Fruit fly (Drosophila melanogaster): ENCODE measurements around the gene jigr1.

jigr1 gene

DNA sequence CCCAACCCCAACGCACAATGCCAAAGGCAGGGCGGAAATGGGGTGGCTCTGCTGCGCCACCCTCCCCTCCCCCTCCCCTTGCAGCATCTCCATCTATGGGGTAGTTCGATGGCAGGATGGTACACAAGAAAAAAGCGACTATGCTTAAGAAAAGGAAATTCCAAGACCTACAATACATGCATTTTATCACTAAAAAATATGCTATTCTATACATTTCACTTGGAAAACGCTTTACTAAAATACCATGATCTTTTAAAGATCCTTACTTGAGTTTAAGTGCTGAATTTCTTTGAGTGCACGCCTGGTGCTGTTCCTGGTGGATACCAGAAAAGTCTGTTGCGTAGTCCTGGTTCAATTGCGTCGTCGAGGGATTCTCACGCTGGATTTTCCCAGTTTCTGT, 6.6 kb upstream of the jigr1 start (continued):
- TF ChIP-seq pfk (GFP tag; optimal IDR thresholded peaks at IDR 0.05) (no peak), ato (GFP tag; IDR thresholded peaks at IDR 0.05; ENCODE audit: partially characterized antibody) (no peak), prd (optimal IDR thresholded peaks at IDR 0.05) (no peak), prd (GFP tag; IDR thresholded peaks at IDR 0.05) (peak; percentile 84), CG34376 (GFP tag; optimal IDR thresholded peaks at IDR 0.05) (peak; percentile 27), E2f2 (GFP tag; IDR thresholded peaks at IDR 0.05) (no peak; the same call in 1 of the 2 replicates), gcm (GFP tag; optimal IDR thresholded peaks at IDR 0.05) (peak; percentile 44), CG17186 (GFP tag; optimal IDR thresholded peaks at IDR 0.05) (no peak), Usf (GFP tag; optimal IDR thresholded peaks at IDR 0.05) (no peak), CG11085 (GFP tag; IDR thresholded peaks at IDR 0.05) (peak; percentile 44; the same call in 1 of the 2 replicates), CG1529 (GFP tag; optimal IDR thresholded peaks at IDR 0.05) (peak; percentile 45), Lim3 (GFP tag; IDR thresholded peaks at IDR 0.05) (no peak; the same call in 1 of the 2 replicates), CG9932 (GFP tag; IDR thresholded peaks at IDR 0.05) (peak; percentile 56), CG8281 (tag; optimal IDR thresholded peaks at IDR 0.05) (peak; percentile 37), CG12659 (GFP tag; optimal IDR thresholded peaks at IDR 0.05) (peak; percentile 54), CG18599 (GFP tag; optimal IDR thresholded peaks at IDR 0.05) (peak; percentile 90), Ets65A (GFP tag) (peak; percentile 92), trh (GFP tag; optimal IDR thresholded peaks at IDR 0.05) (no peak), Hmx (GFP tag; optimal IDR thresholded peaks at IDR 0.05) (no peak), sug (tag; optimal IDR thresholded peaks at IDR 0.05) (peak; percentile 29), Xbp1 (GFP tag; optimal IDR thresholded peaks at IDR 0.05) (peak; percentile 77), pzg (GFP tag; optimal IDR thresholded peaks at IDR 0.05) (no peak), Oaz (GFP tag; IDR thresholded peaks at IDR 0.05) (0 out of 2 replicates have a peak, but pooled peaks have one; percentile 11), CG1024 (GFP tag; IDR thresholded peaks at IDR 0.05) (peak; percentile 60), Dref (GFP tag; IDR thresholded peaks at IDR 0.05) (no peak), ATbp (GFP tag; optimal IDR thresholded peaks at IDR 0.05) (peak; percentile 72), CG14441 (GFP tag; IDR thresholded peaks at IDR 0.05) (peak; percentile 74), CG7745 (tag; optimal IDR thresholded peaks at IDR 0.05) (no peak), trem (tag; optimal IDR thresholded peaks at IDR 0.05) (peak; percentile 38), row (GFP tag; IDR thresholded peaks at IDR 0.05) (peak; percentile 82), bbx (GFP tag; IDR thresholded peaks at IDR 0.05; ENCODE audit: partially characterized antibody) (no peak), ac (GFP tag; optimal IDR thresholded peaks at IDR 0.05) (no peak), hbn (GFP tag; IDR thresholded peaks at IDR 0.05; ENCODE audit: partially characterized antibody) (no peak), gfzf (GFP tag; optimal IDR thresholded peaks at IDR 0.05) (no peak), Hmr (GFP tag; optimal IDR thresholded peaks at IDR 0.05) (peak; percentile 79), seq (GFP tag; IDR thresholded peaks at IDR 0.05) (peak; percentile 70), Fer3 (tag; optimal IDR thresholded peaks at IDR 0.05) (peak; percentile 70), eyg (GFP tag; optimal IDR thresholded peaks at IDR 0.05) (peak; percentile 14), CG33557 (GFP tag; optimal IDR thresholded peaks at IDR 0.05) (peak; percentile 5), her (GFP tag; optimal IDR thresholded peaks at IDR 0.05) (peak; percentile 55), kah (GFP tag; optimal IDR thresholded peaks at IDR 0.05) (peak; percentile 2), dmrt11E (tag; optimal IDR thresholded peaks at IDR 0.05) (peak; percentile 33), CG15011 (GFP tag; optimal IDR thresholded peaks at IDR 0.05) (peak; percentile 24), zen (tag; optimal IDR thresholded peaks at IDR 0.05) (no peak), btn (GFP tag; optimal IDR thresholded peaks at IDR 0.05) (peak; percentile 47), ind (GFP tag; optimal IDR thresholded peaks at IDR 0.05) (peak; percentile 66), maf-S (GFP tag; optimal IDR thresholded peaks at IDR 0.05) (peak; percentile 25), wek (GFP tag; optimal IDR thresholded peaks at IDR 0.05) (no peak), CG1832 (GFP tag; optimal IDR thresholded peaks at IDR 0.05) (no peak), Dad (GFP tag; optimal IDR thresholded peaks at IDR 0.05) (peak; percentile 36), chinmo (GFP tag; IDR thresholded peaks at IDR 0.05; ENCODE audit: partially characterized antibody) (no peak)
